Worm (Caenorhabditis elegans): ENCODE data around the gene M05D6.3.
A peak's percentile ranks its signal among the peaks of the same experiment; 100 is the strongest.

The M05D6.3 gene

ce11 chrII:8437035-8437434, 38.5 kb upstream of the M05D6.3 start, which contains the start of gene acp-3:
TSS of gene acp-3 (minus strand) at chrII:8437135.
- no peak for TF ChIP-seq ets-4 (GFP tag; optimal IDR thresholded peaks at IDR 0.05)
- TF ChIP-seq unc-130 (GFP tag; optimal IDR thresholded peaks at IDR 0.05), result no peak
- no peak for TF ChIP-seq Y95B8A.8 (GFP tag; IDR thresholded peaks at IDR 0.05)
- no peak for TF ChIP-seq hlh-26 (GFP tag; conservative IDR thresholded peaks at IDR 0.05)
- no peak for TF ChIP-seq cebp-2 (GFP tag; IDR thresholded peaks at IDR 0.05)
- TF ChIP-seq ceh-100 (GFP tag; IDR thresholded peaks at IDR 0.05), result no peak
- no peak for TF ChIP-seq chd-7 (tag; optimal IDR thresholded peaks at IDR 0.05)
- TF ChIP-seq lag-1 (GFP tag; IDR thresholded peaks at IDR 0.05), result no peak
- no peak for TF ChIP-seq lsy-27 (tag; optimal IDR thresholded peaks at IDR 0.05; ENCODE audit: borderline replicate concordance, insufficient read depth)
- TF ChIP-seq hmg-1.2 (GFP tag; IDR thresholded peaks at IDR 0.05), result no peak
- TF ChIP-seq dox-1 (GFP tag; IDR thresholded peaks at IDR 0.05), result no peak
- no peak for TF ChIP-seq B0019.2 (GFP tag; conservative IDR thresholded peaks at IDR 0.05)
- TF ChIP-seq mcd-1 (GFP tag; IDR thresholded peaks at IDR 0.05), result no peak
- TF ChIP-seq lin-40 (tag; optimal IDR thresholded peaks at IDR 0.05), result no peak
- no peak for TF ChIP-seq lin-54 (GFP tag; optimal IDR thresholded peaks at IDR 0.05)
- TF ChIP-seq B0035.1 (tag; optimal IDR thresholded peaks at IDR 0.05), result no peak
- no peak for TF ChIP-seq Y53F4B.3 (GFP tag; IDR thresholded peaks at IDR 0.05)

- TF ChIP-seq let-607 (tag; optimal IDR thresholded peaks at IDR 0.05) (no peak), ceh-58 (GFP tag; IDR thresholded peaks at IDR 0.05) (no peak), B0261.1 (tag; optimal IDR thresholded peaks at IDR 0.05) (no peak), tlf-1 (GFP tag; optimal IDR thresholded peaks at IDR 0.05) (no peak), nhr-80 (tag; optimal IDR thresholded peaks at IDR 0.05) (no peak), snpc-1.1 (tag; optimal IDR thresholded peaks at IDR 0.05; ENCODE audit: insufficient read depth) (no peak)
These were observed 36.7 kb upstream of the M05D6.3 start, which contains the start of gene lips-10 for ce11 chrII:8438791-8439287. TSS of gene lips-10 (plus strand) at chrII:8439168.

ce11 chrII:8440097-8440496, 35.5 kb upstream of the M05D6.3 start:
- TF ChIP-seq ama-1 (optimal IDR thresholded peaks at IDR 0.05), result peak; percentile 68
- TF ChIP-seq ama-1 (GFP tag; optimal IDR thresholded peaks at IDR 0.05), result no peak
- TF ChIP-seq lin-40 (tag; optimal IDR thresholded peaks at IDR 0.05), result peak; percentile 3
- TF ChIP-seq atf-7 (tag; optimal IDR thresholded peaks at IDR 0.05), result peak; percentile 6
- no peak for TF ChIP-seq pbrm-1 (GFP tag; IDR thresholded peaks at IDR 0.05)
- no peak for TF ChIP-seq lin-54 (GFP tag; optimal IDR thresholded peaks at IDR 0.05)
- TF ChIP-seq F23B12.7 (tag; optimal IDR thresholded peaks at IDR 0.05; ENCODE audit: insufficient read depth), result no peak
- TF ChIP-seq tbp1 (GFP tag; optimal IDR thresholded peaks at IDR 0.05), result no peak
- no peak for TF ChIP-seq aptf-2 (GFP tag; conservative IDR thresholded peaks at IDR 0.05)

- TF ChIP-seq ztf-6 (GFP tag; IDR thresholded peaks at IDR 0.05) (no peak), ztf-26 (tag; optimal IDR thresholded peaks at IDR 0.05) (peak; percentile 29), B0336.3 (GFP tag; IDR thresholded peaks at IDR 0.05) (no peak), somi-1 (GFP tag; optimal IDR thresholded peaks at IDR 0.05) (peak; percentile 6), lin-26 (GFP tag; IDR thresholded peaks at IDR 0.05) (0 out of 2 replicates have a peak, but pooled peaks have one; percentile 9)
These were observed 34.8 kb upstream of the M05D6.3 start for ce11 chrII:8440792-8441191.
